Worm (Caenorhabditis elegans): ENCODE measurements around the gene C35A5.8.

- TF ChIP-seq Y22D7AL.16 (tag; optimal IDR thresholded peaks at IDR 0.05) (no peak), nhr-11 (tag; optimal IDR thresholded peaks at IDR 0.05) (no peak), unc-42 (tag; optimal IDR thresholded peaks at IDR 0.05) (no peak), sox-2 (GFP tag; IDR thresholded peaks at IDR 0.05) (no peak), ceh-9 (tag; optimal IDR thresholded peaks at IDR 0.05) (no peak), elt-2 (tag; optimal IDR thresholded peaks at IDR 0.05) (no peak), ceh-2 (tag; optimal IDR thresholded peaks at IDR 0.05) (no peak), gmeb-2 (tag; optimal IDR thresholded peaks at IDR 0.05) (no peak), sox-4 (tag; optimal IDR thresholded peaks at IDR 0.05) (no peak)
Measured at ce11 chrV:10493150-10493549, 32.6 kb downstream of the C35A5.8 start, which contains the start of gene ugt-33.

Data from whole organism, late embryonic.